Fruit fly (Drosophila melanogaster) whole organism, embryonic: ENCODE results near the gene Hpd.
A peak's percentile ranks its signal among the peaks of the same experiment; 100 is the strongest.

Source experiments
- Atf6 ChIP-seq: fragments of 200-800 bp; sonication (Bioruptor generic); IDR thresholded peaks from 2 replicates; pipeline ENCODE4 v1.3.6; 2022; ENCODE audit warnings: missing biosample characterization, missing genetic modification characterization
- Blimp-1 ChIP-seq: fragments of 200-800 bp; sonication (Bioruptor generic); optimal IDR thresholded peaks from 3 replicates; lab custom pipeline; 2018; ENCODE audit warnings: missing biosample characterization, missing genetic modification characterization, mild to moderate bottlenecking, moderate library complexity, missing genetic modification reagents
- CG1024 ChIP-seq: fragments of 200-800 bp; sonication (Bioruptor generic); IDR thresholded peaks from 2 replicates; pipeline ENCODE4 v1.3.6; 2022; ENCODE audit warnings: missing biosample characterization, missing genetic modification characterization
- CG10267 ChIP-seq: fragments of 200-800 bp; sonication (Bioruptor generic); optimal IDR thresholded peaks from 2 replicates; lab custom pipeline; 2018; ENCODE audit warnings: missing biosample characterization, mild to moderate bottlenecking, missing genetic modification characterization, moderate library complexity
- CG13775 ChIP-seq: fragments of 200-800 bp; sonication (Bioruptor generic); optimal IDR thresholded peaks from 3 replicates; lab custom pipeline; 2017; ENCODE audit warnings: missing biosample characterization, mild to moderate bottlenecking, missing genetic modification characterization
- CG14860 ChIP-seq: fragments of 200-800 bp; sonication (Bioruptor generic); IDR thresholded peaks from 3 replicates; pipeline ENCODE4 v1.3.6; 2022; ENCODE audit warnings: missing biosample characterization, missing genetic modification characterization; ENCODE audit not compliant: partially characterized antibody
- CG15479 ChIP-seq: fragments of 200-800 bp; sonication (Bioruptor generic); optimal IDR thresholded peaks from 3 replicates; lab custom pipeline; 2019; ENCODE audit warnings: missing biosample characterization, mild to moderate bottlenecking, missing genetic modification characterization, moderate library complexity
- CG16813 ChIP-seq: fragments of 200-800 bp; sonication (Bioruptor generic); IDR thresholded peaks from 3 replicates; pipeline ENCODE4 v1.3.6; 2022; ENCODE audit warnings: missing biosample characterization, missing genetic modification characterization; ENCODE audit not compliant: partially characterized antibody
- CG17361 ChIP-seq: fragments of 200-800 bp; sonication (Bioruptor generic); IDR thresholded peaks from 3 replicates; pipeline ENCODE4 v1.3.6; 2022; ENCODE audit warnings: missing biosample characterization, missing genetic modification characterization
- CG17385 ChIP-seq: fragments of 200-800 bp; sonication (Bioruptor generic); optimal IDR thresholded peaks from 3 replicates; lab custom pipeline; 2018; ENCODE audit warnings: missing biosample characterization, mild to moderate bottlenecking, missing genetic modification characterization
- CG17568 ChIP-seq: fragments of 200-800 bp; sonication (Bioruptor generic); optimal IDR thresholded peaks from 2 replicates; lab custom pipeline; 2018; ENCODE audit warnings: missing biosample characterization, mild to moderate bottlenecking, missing genetic modification characterization, moderate library complexity
- CG2199 ChIP-seq: fragments of 200-800 bp; sonication (Bioruptor generic); IDR thresholded peaks from 3 replicates; pipeline ENCODE4 v1.3.6; 2022; ENCODE audit warnings: missing biosample characterization, missing genetic modification characterization
- CG3065 ChIP-seq: fragments of 200-800 bp; sonication (Bioruptor generic); optimal IDR thresholded peaks from 2 replicates; lab custom pipeline; 2016; ENCODE audit warnings: missing biosample characterization, missing genetic modification characterization
- CG32767 ChIP-seq: fragments of 200-800 bp; sonication (Bioruptor generic); IDR thresholded peaks from 2 replicates; pipeline ENCODE4 v1.3.6; 2022; ENCODE audit warnings: missing biosample characterization, missing genetic modification characterization
- CG34422 ChIP-seq: fragments of 200-800 bp; sonication (Bioruptor generic); IDR thresholded peaks from 3 replicates; pipeline ENCODE4 v1.3.6; 2022; ENCODE audit warnings: missing biosample characterization, missing genetic modification characterization
- CG4854 ChIP-seq: fragments of 200-800 bp; sonication (Bioruptor generic); optimal IDR thresholded peaks from 2 replicates; lab custom pipeline; 2016; ENCODE audit warnings: missing biosample characterization, missing genetic modification characterization, inconsistent platforms
- CG6689 ChIP-seq: fragments of 200-800 bp; sonication (Bioruptor generic); IDR thresholded peaks from 2 replicates; pipeline ENCODE4 v1.3.6; 2022; ENCODE audit warnings: missing biosample characterization, missing genetic modification characterization
- CkIIα-i1 ChIP-seq: fragments of 200-800 bp; sonication (Bioruptor generic); IDR thresholded peaks from 2 replicates; pipeline ENCODE4 v1.3.6; 2022; ENCODE audit warnings: missing biosample characterization, missing genetic modification characterization
- CrebB ChIP-seq: fragments of 200-800 bp; sonication (Bioruptor generic); optimal IDR thresholded peaks from 3 replicates; lab custom pipeline; 2018; ENCODE audit warnings: missing biosample characterization, mild to moderate bottlenecking, missing genetic modification characterization
- D19A ChIP-seq: fragments of 200-800 bp; optimal IDR thresholded peaks from 3 replicates; lab custom pipeline; 2019; ENCODE audit warnings: missing biosample characterization, mild to moderate bottlenecking, missing genetic modification characterization, moderate library complexity
- Dref ChIP-seq: fragments of 200-800 bp; sonication (Bioruptor generic); IDR thresholded peaks from 2 replicates; pipeline ENCODE4 v1.3.6; 2022; ENCODE audit warnings: missing biosample characterization, missing genetic modification characterization
- E2f1 ChIP-seq: fragments of 200-800 bp; sonication (Bioruptor generic); IDR thresholded peaks from 2 replicates; pipeline ENCODE4 v1.3.6; 2022; ENCODE audit warnings: missing biosample characterization, missing genetic modification characterization
- Ets65A ChIP-seq: fragments of 200-800 bp; sonication (Bioruptor generic); peaks from one replicate; lab custom pipeline; 2016; ENCODE audit warnings: missing biosample characterization, missing genetic modification characterization
- HLHmδ ChIP-seq: fragments of 200-800 bp; sonication (Bioruptor generic); optimal IDR thresholded peaks from 2 replicates; lab custom pipeline; 2018; ENCODE audit warnings: missing biosample characterization, mild to moderate bottlenecking, missing genetic modification characterization, moderate library complexity
- HmgD ChIP-seq: fragments of 200-800 bp; sonication (Bioruptor generic); optimal IDR thresholded peaks from 3 replicates; lab custom pipeline; 2016; ENCODE audit warnings: missing biosample characterization, missing genetic modification characterization
- Jarid2 ChIP-seq: fragments of 200-800 bp; sonication (Bioruptor generic); optimal IDR thresholded peaks from 3 replicates; lab custom pipeline; 2017; ENCODE audit warnings: mild to moderate bottlenecking, missing biosample characterization, missing genetic modification reagents, missing genetic modification characterization
- Lhr ChIP-seq: fragments of 200-800 bp; sonication (Bioruptor generic); optimal IDR thresholded peaks from 3 replicates; lab custom pipeline; 2017; ENCODE audit warnings: mild to moderate bottlenecking, missing biosample characterization, missing genetic modification reagents, missing genetic modification characterization
- Max ChIP-seq: fragments of 200-800 bp; sonication (Bioruptor generic); optimal IDR thresholded peaks from 2 replicates; lab custom pipeline; 2016; ENCODE audit warnings: missing biosample characterization, mild to moderate bottlenecking, missing genetic modification characterization
- Med ChIP-seq: fragments of 200-800 bp; sonication (Bioruptor generic); peaks from one replicate; lab custom pipeline; 2016; ENCODE audit warnings: missing biosample characterization, missing genetic modification characterization, mild to moderate bottlenecking, inconsistent platforms, moderate library complexity
- Mrtf ChIP-seq: fragments of 200-800 bp; sonication (Bioruptor generic); IDR thresholded peaks from 3 replicates; pipeline ENCODE4 v1.3.6; 2022; ENCODE audit warnings: missing biosample characterization, missing genetic modification characterization
- NFAT ChIP-seq: fragments of 200-800 bp; sonication (Bioruptor generic); IDR thresholded peaks from 2 replicates; pipeline ENCODE4 v1.3.6; 2022; ENCODE audit warnings: missing biosample characterization, missing genetic modification characterization
- Optix ChIP-seq: fragments of 200-800 bp; sonication (Bioruptor generic); IDR thresholded peaks from 3 replicates; pipeline ENCODE4 v1.3.6; 2022; ENCODE audit warnings: missing biosample characterization, missing genetic modification characterization
- bowl ChIP-seq: fragments of 200-800 bp; sonication (Bioruptor generic); IDR thresholded peaks from 2 replicates; pipeline ENCODE4 v1.3.6; 2022; ENCODE audit warnings: missing biosample characterization, missing genetic modification characterization
- ci ChIP-seq: fragments of 200-800 bp; sonication (Bioruptor generic); IDR thresholded peaks from 3 replicates; pipeline ENCODE4 v1.3.6; 2022; ENCODE audit warnings: missing biosample characterization, missing genetic modification characterization
- eve ChIP-seq, 2 experiments: fragments of >200 bp; optimal IDR thresholded peaks; 2 replicates each; lab custom pipeline; 2017; ENCODE audit warnings: missing biosample characterization in 2 of 2, missing genetic modification characterization in 2 of 2
- exex ChIP-seq: fragments of 200-800 bp; sonication (Bioruptor generic); optimal IDR thresholded peaks from 4 replicates; lab custom pipeline; 2018; ENCODE audit warnings: missing biosample characterization, mild to moderate bottlenecking, missing genetic modification characterization, moderate library complexity
- kay ChIP-seq: fragments of 200-800 bp; sonication (Bioruptor generic); optimal IDR thresholded peaks from 2 replicates; lab custom pipeline; 2016; ENCODE audit warnings: missing biosample characterization, missing genetic modification characterization
- ken ChIP-seq: fragments of 200-800 bp; sonication (Bioruptor generic); IDR thresholded peaks from 3 replicates; pipeline ENCODE4 v1.3.6; 2022; ENCODE audit warnings: missing biosample characterization, missing genetic modification characterization
- knrl ChIP-seq: fragments of 200-800 bp; sonication (Bioruptor generic); IDR thresholded peaks from 3 replicates; pipeline ENCODE4 v1.3.6; 2022; ENCODE audit warnings: missing biosample characterization, missing genetic modification characterization; ENCODE audit not compliant: partially characterized antibody
- lbe ChIP-seq: fragments of 200-800 bp; sonication (Bioruptor generic); optimal IDR thresholded peaks from 2 replicates; lab custom pipeline; 2016; ENCODE audit warnings: missing biosample characterization, mild to moderate bottlenecking, missing genetic modification characterization
- nerfin-1 ChIP-seq: fragments of 200-800 bp; sonication (Bioruptor generic); optimal IDR thresholded peaks from 3 replicates; lab custom pipeline; 2019; ENCODE audit warnings: missing biosample characterization, mild to moderate bottlenecking, missing genetic modification characterization, moderate library complexity
- pros ChIP-seq: fragments of 200-800 bp; sonication (Bioruptor generic); optimal IDR thresholded peaks from 3 replicates; lab custom pipeline; 2019; ENCODE audit warnings: missing biosample characterization, mild to moderate bottlenecking, missing genetic modification characterization, moderate library complexity
- sd ChIP-seq: fragments of 200-800 bp; sonication (Bioruptor generic); optimal IDR thresholded peaks from 3 replicates; lab custom pipeline; 2018; ENCODE audit warnings: missing biosample characterization, mild to moderate bottlenecking, missing genetic modification characterization, moderate library complexity
- sens ChIP-seq: fragments of 200-800 bp; sonication (Bioruptor generic); peaks from one replicate; lab custom pipeline; 2016; ENCODE audit warnings: missing biosample characterization, missing genetic modification characterization
- seq ChIP-seq: fragments of 200-800 bp; sonication (Bioruptor generic); IDR thresholded peaks from 2 replicates; pipeline ENCODE4 v1.3.6; 2022; ENCODE audit warnings: missing biosample characterization, missing genetic modification characterization
- usp ChIP-seq: fragments of >200 bp; optimal IDR thresholded peaks from 2 replicates; lab custom pipeline; 2017; ENCODE audit warnings: missing biosample characterization, missing genetic modification characterization
- vfl ChIP-seq: fragments of 200-800 bp; sonication (Bioruptor generic); optimal IDR thresholded peaks from 2 replicates; lab custom pipeline; 2016; ENCODE audit warnings: missing biosample characterization, missing genetic modification characterization
- zen ChIP-seq: fragments of 200-800 bp; sonication (Bioruptor generic); optimal IDR thresholded peaks from 3 replicates; lab custom pipeline; 2018; ENCODE audit warnings: missing biosample characterization, mild to moderate bottlenecking, missing genetic modification characterization, moderate library complexity

Gene Hpd

dm6 chr3L:20405337-20405887, 34.3 kb downstream of the Hpd start (continued):
- TF ChIP-seq CG4854 (no peak), sens (peak; percentile 78), bowl (no peak), CrebB (tag; lab: Kevin White, UChicago) (no peak), vfl (GFP tag; lab: Kevin White, UChicago) (no peak), CG17568 (GFP tag; lab: Kevin White, UChicago) (peak; percentile 76), CG3065 (GFP tag; lab: Kevin White, UChicago) (no peak), Atf6 (GFP tag; lab: Robert Waterston, UW) (no peak), CG17361 (no peak), zen (peak; percentile 47), CG1024 (GFP tag; lab: Robert Waterston, UW) (no peak), Lhr (GFP tag; lab: Kevin White, UChicago) (no peak), CG32767 (GFP tag; lab: Robert Waterston, UW) (0 out of 2 replicates have a peak, but pooled peaks have one; percentile 15), pros (GFP tag; lab: Kevin White, UChicago) (peak; percentile 44), nerfin-1 (tag; lab: Kevin White, UChicago) (peak; percentile 8), seq (GFP tag; lab: Robert Waterston, UW) (0 out of 2 replicates have a peak, but pooled peaks have one; percentile 6), Mrtf (GFP tag; lab: Robert Waterston, UW) (no peak), NFAT (GFP tag; lab: Robert Waterston, UW) (no peak), usp (no peak), Jarid2 (GFP tag; lab: Kevin White, UChicago) (no peak), CG17385 (GFP tag; lab: Kevin White, UChicago) (no peak)

DNA sequence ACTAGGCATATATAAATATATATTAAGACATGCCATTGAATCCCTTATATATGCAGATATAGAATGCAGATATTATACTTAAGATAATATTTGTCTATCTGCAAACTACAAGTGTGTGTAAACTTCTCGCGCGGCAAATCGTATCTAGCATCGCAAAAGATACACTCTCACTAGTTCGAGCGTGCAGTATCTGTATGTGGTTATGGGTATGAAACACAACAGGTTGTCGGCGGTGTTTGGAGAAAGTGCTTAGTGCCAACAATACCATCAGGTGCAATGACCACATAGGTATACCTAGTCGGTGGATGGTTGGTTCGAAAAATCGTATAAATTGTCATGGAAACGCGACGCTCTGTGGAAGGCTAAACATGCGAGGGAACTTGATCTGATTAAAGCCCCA, 35.2 kb downstream of the Hpd start:
- no peak for TF ChIP-seq Dref (GFP tag; lab: Robert Waterston, UW)
- peak; percentile 20 for TF ChIP-seq Med
- TF ChIP-seq HLHmδ, result peak; percentile 5
- peak; percentile 69; the same call in 1 of the 3 replicates for TF ChIP-seq CG2199 (GFP tag; lab: Robert Waterston, UW)
- TF ChIP-seq Blimp-1, result peak; percentile 93
- no peak for TF ChIP-seq Optix (GFP tag; lab: Robert Waterston, UW)
- peak; percentile 9; the same call in 1 of the 3 replicates for TF ChIP-seq ci
- TF ChIP-seq knrl, result no peak
- TF ChIP-seq CG34422 (GFP tag; lab: Robert Waterston, UW), result no peak
- no peak for TF ChIP-seq CG13775 (GFP tag; lab: Kevin White, UChicago)
- no peak for TF ChIP-seq exex (tag; lab: Kevin White, UChicago)
- peak; percentile 21 for TF ChIP-seq CG15479 (GFP tag; lab: Kevin White, UChicago)
- 0 out of 3 replicates have a peak, but pooled peaks have one; percentile 22 for TF ChIP-seq ken

dm6 chr3L:20403493-20404379, 35.9 kb downstream of the Hpd start:
- TF ChIP-seq eve (GFP tag; optimal IDR thresholded peaks at IDR 0.05; lab: Kevin White, UChicago) (peak in 1 of 2 experiments; percentile 48), sd (tag; lab: Kevin White, UChicago) (no peak), kay (GFP tag; lab: Kevin White, UChicago) (no peak), CG13775 (GFP tag; lab: Kevin White, UChicago) (peak; percentile 15), CG17385 (GFP tag; lab: Kevin White, UChicago) (no peak), lbe (GFP tag; lab: Kevin White, UChicago) (peak; percentile 29), E2f1 (GFP tag; lab: Robert Waterston, UW) (no peak), CkIIα-i1 (GFP tag; lab: Robert Waterston, UW) (no peak), Max (GFP tag; lab: Kevin White, UChicago) (no peak), HmgD (no peak), CG16813 (GFP tag; lab: Robert Waterston, UW) (0 out of 3 replicates have a peak, but pooled peaks have one; percentile 32), CG10267 (tag; lab: Kevin White, UChicago) (no peak), Ets65A (GFP tag; lab: Kevin White, UChicago) (peak; percentile 48), D19A (tag; lab: Kevin White, UChicago) (peak; percentile 17), CG6689 (peak; percentile 20; the same call in 1 of the 2 replicates), CG14860 (GFP tag; lab: Robert Waterston, UW) (no peak)
